Fruit fly (Drosophila melanogaster) whole organism, embryonic: ENCODE measurements around the gene Nepl13.
A peak's percentile ranks its signal among the peaks of the same experiment; 100 is the strongest.

Experiments used
- Blimp-1 ChIP-seq: fragments of 200-800 bp; sonication (Bioruptor generic); optimal IDR thresholded peaks from 3 replicates; lab custom pipeline; 2018; ENCODE audit warnings: missing biosample characterization, missing genetic modification characterization, mild to moderate bottlenecking, moderate library complexity, missing genetic modification reagents
- CG1024 ChIP-seq: fragments of 200-800 bp; sonication (Bioruptor generic); IDR thresholded peaks from 2 replicates; pipeline ENCODE4 v1.3.6; 2022; ENCODE audit warnings: missing biosample characterization, missing genetic modification characterization
- CG10959 ChIP-seq: fragments of 200-800 bp; sonication (Bioruptor generic); IDR thresholded peaks from 2 replicates; pipeline ENCODE4 v1.3.6; 2022; ENCODE audit warnings: missing biosample characterization, missing genetic modification characterization
- CG11504 ChIP-seq: fragments of 200-800 bp; sonication (Bioruptor generic); optimal IDR thresholded peaks from 3 replicates; lab custom pipeline; 2019; ENCODE audit warnings: missing biosample characterization, mild to moderate bottlenecking, missing genetic modification characterization, moderate library complexity
- CG11695 ChIP-seq: fragments of 200-800 bp; sonication (Bioruptor generic); IDR thresholded peaks from 3 replicates; pipeline ENCODE4 v1.3.6; 2022; ENCODE audit warnings: missing biosample characterization, missing genetic modification characterization
- CG14014 ChIP-seq: fragments of 200-800 bp; sonication (Bioruptor generic); IDR thresholded peaks from 2 replicates; pipeline ENCODE4 v1.3.6; 2022; ENCODE audit warnings: missing biosample characterization, missing genetic modification characterization
- CG14860 ChIP-seq: fragments of 200-800 bp; sonication (Bioruptor generic); IDR thresholded peaks from 3 replicates; pipeline ENCODE4 v1.3.6; 2022; ENCODE audit warnings: missing biosample characterization, missing genetic modification characterization; ENCODE audit not compliant: partially characterized antibody
- CG17829 ChIP-seq: fragments of 200-800 bp; optimal IDR thresholded peaks from 2 replicates; lab custom pipeline; 2019; ENCODE audit warnings: missing biosample characterization, mild to moderate bottlenecking, missing genetic modification characterization, moderate library complexity
- CG2875 ChIP-seq: fragments of 200-800 bp; sonication (Bioruptor generic); optimal IDR thresholded peaks from 2 replicates; lab custom pipeline; 2017; ENCODE audit warnings: missing biosample characterization, mild to moderate bottlenecking, missing genetic modification characterization, missing genetic modification reagents
- CG32772 ChIP-seq: fragments of 200-800 bp; sonication (Bioruptor generic); IDR thresholded peaks from 2 replicates; pipeline ENCODE4 v1.3.6; 2022; ENCODE audit warnings: missing biosample characterization, missing genetic modification characterization
- CG34422 ChIP-seq: fragments of 200-800 bp; sonication (Bioruptor generic); IDR thresholded peaks from 3 replicates; pipeline ENCODE4 v1.3.6; 2022; ENCODE audit warnings: missing biosample characterization, missing genetic modification characterization
- CG4617 ChIP-seq: fragments of 200-800 bp; sonication (Bioruptor generic); optimal IDR thresholded peaks from 3 replicates; lab custom pipeline; 2016; ENCODE audit warnings: missing biosample characterization, missing genetic modification characterization, borderline replicate concordance
- CG5180 ChIP-seq: fragments of 200-800 bp; sonication (Bioruptor generic); optimal IDR thresholded peaks from 3 replicates; lab custom pipeline; 2017; ENCODE audit warnings: missing biosample characterization, missing genetic modification characterization, mild to moderate bottlenecking, moderate library complexity, missing genetic modification reagents
- CG6175 ChIP-seq: fragments of 200-800 bp; sonication (Bioruptor generic); IDR thresholded peaks from 3 replicates; pipeline ENCODE4 v1.3.6; 2022; ENCODE audit warnings: missing biosample characterization, missing genetic modification characterization
- CG6813 ChIP-seq: fragments of 200-800 bp; sonication (Bioruptor generic); optimal IDR thresholded peaks from 2 replicates; lab custom pipeline; 2017; ENCODE audit warnings: missing biosample characterization, missing genetic modification characterization, mild to moderate bottlenecking, moderate library complexity, missing genetic modification reagents
- CG7556 ChIP-seq: fragments of 200-800 bp; sonication (Bioruptor generic); optimal IDR thresholded peaks from 2 replicates; lab custom pipeline; 2017; ENCODE audit warnings: missing biosample characterization, mild to moderate bottlenecking, missing genetic modification characterization
- CG8359 ChIP-seq: fragments of 200-800 bp; sonication (Bioruptor generic); optimal IDR thresholded peaks from 2 replicates; lab custom pipeline; 2017; ENCODE audit warnings: missing biosample characterization, mild to moderate bottlenecking, missing genetic modification characterization, borderline replicate concordance
- CG9609 ChIP-seq: fragments of 200-800 bp; sonication (Bioruptor generic); optimal IDR thresholded peaks from 3 replicates; lab custom pipeline; 2016; ENCODE audit warnings: missing biosample characterization, missing genetic modification characterization
- D19A ChIP-seq: fragments of 200-800 bp; optimal IDR thresholded peaks from 3 replicates; lab custom pipeline; 2019; ENCODE audit warnings: missing biosample characterization, mild to moderate bottlenecking, missing genetic modification characterization, moderate library complexity
- Dfd ChIP-seq, 2 experiments: fragments of >200 bp; optimal IDR thresholded peaks; 2 replicates each; lab custom pipeline; 2017; ENCODE audit warnings: missing biosample characterization in 2 of 2, missing genetic modification characterization in 2 of 2
- Doc2 ChIP-seq: fragments of 200-800 bp; sonication (Bioruptor generic); IDR thresholded peaks from 2 replicates; pipeline ENCODE4 v1.3.6; 2022; ENCODE audit warnings: missing biosample characterization, missing genetic modification characterization
- HLH3B ChIP-seq: fragments of 200-800 bp; sonication (Bioruptor generic); IDR thresholded peaks from 2 replicates; pipeline ENCODE4 v1.3.6; 2022; ENCODE audit warnings: missing biosample characterization, missing genetic modification characterization
- HLH54F ChIP-seq: fragments of 200-800 bp; sonication (Bioruptor generic); optimal IDR thresholded peaks from 3 replicates; lab custom pipeline; 2016; ENCODE audit warnings: missing biosample characterization, missing genetic modification characterization
- HmgZ ChIP-seq: fragments of 200-800 bp; sonication (Bioruptor generic); optimal IDR thresholded peaks from 2 replicates; lab custom pipeline; 2018; ENCODE audit warnings: missing biosample characterization, mild to moderate bottlenecking, missing genetic modification characterization
- Med ChIP-seq: fragments of 200-800 bp; sonication (Bioruptor generic); peaks from one replicate; lab custom pipeline; 2016; ENCODE audit warnings: missing biosample characterization, missing genetic modification characterization, mild to moderate bottlenecking, inconsistent platforms, moderate library complexity
- Pdp1 ChIP-seq, 2 experiments: fragments of 200-800 bp; sonication (Bioruptor generic); optimal IDR thresholded peaks; 3 replicates each; lab custom pipeline; 2016; ENCODE audit warnings: missing biosample characterization in 2 of 2, missing genetic modification characterization in 2 of 2, mild to moderate bottlenecking in 1 of 2, moderate library complexity in 1 of 2
- Sin3A ChIP-seq: fragments of >200 bp; optimal IDR thresholded peaks from 2 replicates; lab custom pipeline; 2018
- Six4 ChIP-seq: fragments of 200-800 bp; sonication (Bioruptor generic); optimal IDR thresholded peaks from 2 replicates; lab custom pipeline; 2016; ENCODE audit warnings: missing biosample characterization, missing genetic modification characterization
- Stat92E ChIP-seq, 3 experiments: fragments of >200 bp in 2 of 3; fragments of 200-800 bp in 1 of 3; sonication (Bioruptor generic) in 1 of 3; optimal IDR thresholded peaks; 2 replicates each; lab custom pipeline; 2017 to 2019; ENCODE audit warnings: missing biosample characterization in 3 of 3, missing genetic modification characterization in 3 of 3, mild to moderate bottlenecking in 1 of 3, moderate library complexity in 1 of 3
- YL-1 ChIP-seq: fragments of 200-800 bp; sonication (Bioruptor generic); optimal IDR thresholded peaks from 3 replicates; lab custom pipeline; 2017; ENCODE audit warnings: missing biosample characterization, mild to moderate bottlenecking, missing genetic modification characterization
- ac ChIP-seq: fragments of 200-800 bp; sonication (Bioruptor generic); optimal IDR thresholded peaks from 3 replicates; lab custom pipeline; 2017; ENCODE audit warnings: missing biosample characterization, mild to moderate bottlenecking, missing genetic modification characterization
- ara ChIP-seq: fragments of 200-800 bp; sonication (Bioruptor generic); IDR thresholded peaks from 2 replicates; pipeline ENCODE4 v1.3.6; 2022; ENCODE audit warnings: missing biosample characterization, missing genetic modification characterization
- br ChIP-seq: fragments of >200 bp; optimal IDR thresholded peaks from 2 replicates; lab custom pipeline; 2017
- cwo ChIP-seq: fragments of 200-800 bp; sonication (Bioruptor generic); optimal IDR thresholded peaks from 3 replicates; lab custom pipeline; 2017; ENCODE audit warnings: missing biosample characterization, missing genetic modification characterization, mild to moderate bottlenecking, moderate library complexity, missing genetic modification reagents
- dati ChIP-seq: fragments of 200-800 bp; sonication (Bioruptor generic); IDR thresholded peaks from 2 replicates; pipeline ENCODE4 v1.3.6; 2022; ENCODE audit warnings: missing biosample characterization, missing genetic modification characterization
- eyg ChIP-seq: fragments of 200-800 bp; sonication (Bioruptor generic); optimal IDR thresholded peaks from 3 replicates; lab custom pipeline; 2016; ENCODE audit warnings: missing biosample characterization, missing genetic modification characterization
- gce ChIP-seq: fragments of 200-800 bp; sonication (Bioruptor generic); IDR thresholded peaks from 3 replicates; pipeline ENCODE4 v1.3.6; 2022; ENCODE audit warnings: missing biosample characterization, missing genetic modification characterization
- maf-S ChIP-seq: fragments of 200-800 bp; sonication (Bioruptor generic); optimal IDR thresholded peaks from 2 replicates; lab custom pipeline; 2016; ENCODE audit warnings: missing biosample characterization, missing genetic modification characterization
- phol ChIP-seq: fragments of 200-800 bp; sonication (Bioruptor generic); optimal IDR thresholded peaks from 3 replicates; lab custom pipeline; 2018; ENCODE audit warnings: missing biosample characterization, mild to moderate bottlenecking, missing genetic modification characterization, moderate library complexity
- run ChIP-seq: fragments of 200-800 bp; sonication (Bioruptor generic); optimal IDR thresholded peaks from 3 replicates; lab custom pipeline; 2018; ENCODE audit warnings: missing biosample characterization, mild to moderate bottlenecking, missing genetic modification characterization
- sens ChIP-seq: fragments of 200-800 bp; sonication (Bioruptor generic); peaks from one replicate; lab custom pipeline; 2016; ENCODE audit warnings: missing biosample characterization, missing genetic modification characterization
- sens-2 ChIP-seq: fragments of 200-800 bp; sonication (Bioruptor generic); IDR thresholded peaks from 2 replicates; pipeline ENCODE4 v1.3.6; 2022; ENCODE audit warnings: missing biosample characterization, missing genetic modification characterization
- shn ChIP-seq: fragments of 200-800 bp; sonication (Bioruptor generic); optimal IDR thresholded peaks from 3 replicates; lab custom pipeline; 2016; ENCODE audit warnings: missing biosample characterization, missing genetic modification characterization
- sob ChIP-seq: fragments of 200-800 bp; sonication (Bioruptor generic); IDR thresholded peaks from 2 replicates; pipeline ENCODE4 v1.3.6; 2022; ENCODE audit warnings: missing biosample characterization, missing genetic modification characterization
- sr ChIP-seq: fragments of 200-800 bp; sonication (Bioruptor generic); IDR thresholded peaks from 3 replicates; pipeline ENCODE4 v1.3.6; 2022; ENCODE audit warnings: missing biosample characterization, missing genetic modification characterization
- trem ChIP-seq: fragments of 200-800 bp; optimal IDR thresholded peaks from 3 replicates; lab custom pipeline; 2019; ENCODE audit warnings: missing biosample characterization, mild to moderate bottlenecking, missing genetic modification characterization, moderate library complexity
- unc-4 ChIP-seq: fragments of 200-800 bp; sonication (Bioruptor generic); IDR thresholded peaks from 2 replicates; pipeline ENCODE4 v1.3.6; 2022; ENCODE audit warnings: missing biosample characterization, missing genetic modification characterization; ENCODE audit not compliant: partially characterized antibody
- zen2 ChIP-seq: fragments of 200-800 bp; sonication (Bioruptor generic); IDR thresholded peaks from 3 replicates; pipeline ENCODE4 v1.3.6; 2022; ENCODE audit warnings: missing biosample characterization, missing genetic modification characterization; ENCODE audit not compliant: partially characterized antibody

Nepl13 gene

DNA sequence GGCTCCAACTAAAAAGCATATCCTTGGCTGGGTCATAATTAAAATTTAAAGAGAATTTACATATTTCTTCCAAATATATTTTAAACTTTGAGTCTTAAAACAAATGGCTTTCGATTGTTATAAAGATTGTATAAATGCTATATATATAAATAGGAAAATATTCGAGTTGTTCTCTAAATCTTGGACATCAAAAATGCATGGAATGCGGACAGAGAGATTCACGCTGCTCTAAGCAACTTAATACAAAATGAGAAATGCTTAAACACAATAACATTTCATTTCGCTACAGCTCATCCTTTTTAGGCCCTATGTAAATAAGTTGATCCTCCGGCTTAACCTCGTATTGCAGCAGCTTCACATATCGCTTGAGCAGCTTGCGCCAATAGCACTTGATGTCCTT, 11.9 kb downstream of the Nepl13 start, which contains the start of gene CG31139:
CG31139 (minus strand) TSS at position 101 of the 400 bp plus-strand sequence.
- TF ChIP-seq Blimp-1 (GFP tag; lab: Kevin White, UChicago) (no peak), run (tag; lab: Kevin White, UChicago) (no peak), D19A (tag; lab: Kevin White, UChicago) (no peak), Med (GFP tag; lab: Kevin White, UChicago) (peak; percentile 3), dati (GFP tag; lab: Robert Waterston, UW) (no peak), gce (GFP tag; lab: Robert Waterston, UW) (no peak), CG6175 (GFP tag; lab: Robert Waterston, UW) (no peak)

DNA sequence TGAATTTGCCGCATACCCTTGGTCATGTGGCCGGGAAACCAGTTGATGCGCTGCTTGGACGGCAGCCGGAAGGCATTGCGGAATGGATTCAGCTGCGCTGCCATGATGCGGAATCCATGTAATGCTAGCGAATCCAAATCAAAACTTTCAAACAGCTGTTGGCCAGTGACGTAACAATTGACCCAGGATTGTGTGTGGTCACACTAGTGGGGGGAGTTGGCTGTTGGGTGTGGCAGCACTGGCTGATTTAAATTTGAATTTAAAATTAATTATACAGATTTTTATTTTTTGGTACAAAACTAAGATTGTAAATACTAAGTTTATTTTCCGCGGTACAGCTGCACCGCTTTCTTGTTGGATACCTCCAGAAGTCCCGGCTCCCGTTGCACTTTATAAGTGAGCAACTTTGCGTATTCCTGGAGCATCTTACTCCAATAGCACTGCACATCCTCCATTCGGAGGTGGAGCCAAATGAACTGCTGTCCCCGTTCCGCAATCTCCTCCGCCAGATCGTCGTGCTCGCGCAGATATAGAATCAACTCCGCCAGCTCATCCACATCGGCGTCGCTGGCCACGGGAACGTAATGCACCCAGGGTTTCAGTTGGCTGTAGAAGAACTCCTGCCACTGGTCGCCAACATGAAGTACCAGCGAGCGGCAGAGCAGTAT, 13.3 kb downstream of the Nepl13 start, which contains the start of gene CG17141:
CG17141 (minus strand) TSS at position 177 of the 668 bp plus-strand sequence.
- TF ChIP-seq CG11695 (GFP tag; lab: Robert Waterston, UW) (0 out of 3 replicates have a peak, but pooled peaks have one; percentile 13), shn (GFP tag; lab: Kevin White, UChicago) (no peak), HmgZ (tag; lab: Kevin White, UChicago) (peak; percentile 55), eyg (GFP tag; lab: Kevin White, UChicago) (no peak), unc-4 (GFP tag; lab: Robert Waterston, UW) (peak; percentile 47), YL-1 (GFP tag; lab: Kevin White, UChicago) (peak; percentile 67), CG34422 (GFP tag; lab: Robert Waterston, UW) (peak; percentile 28; the same call in 1 of the 3 replicates), zen2 (GFP tag; lab: Robert Waterston, UW) (no peak), CG14860 (GFP tag; lab: Robert Waterston, UW) (no peak), CG1024 (GFP tag; lab: Robert Waterston, UW) (no peak), sens (GFP tag; lab: Kevin White, UChicago) (peak; percentile 74), Pdp1 (GFP tag; optimal IDR thresholded peaks at IDR 0.05; lab: Kevin White, UChicago) (peak in 1 of 2 experiments; percentile 99), trem (tag; lab: Kevin White, UChicago) (peak; percentile 36), sens-2 (GFP tag; lab: Robert Waterston, UW) (no peak), sr (GFP tag; lab: Robert Waterston, UW) (no peak), Doc2 (GFP tag; lab: Robert Waterston, UW) (no peak), cwo (GFP tag; lab: Kevin White, UChicago) (no peak), CG10959 (GFP tag; lab: Robert Waterston, UW) (no peak), phol (tag; lab: Kevin White, UChicago) (peak; percentile 32), HLH54F (GFP tag; lab: Kevin White, UChicago) (no peak), CG7556 (GFP tag; lab: Kevin White, UChicago) (no peak), Stat92E (GFP tag; optimal IDR thresholded peaks at IDR 0.05; lab: Kevin White, UChicago) (no peak), CG17829 (tag; lab: Kevin White, UChicago) (peak; percentile 6), CG5180 (GFP tag; lab: Kevin White, UChicago) (no peak), CG14014 (GFP tag; lab: Robert Waterston, UW) (no peak), br (lab: Kevin White, UChicago) (no peak), Sin3A (lab: Kevin White, UChicago) (peak; percentile 22), CG6813 (no peak), ac (GFP tag; lab: Kevin White, UChicago) (no peak), CG9609 (GFP tag; lab: Kevin White, UChicago) (no peak), HLH3B (no peak), CG11504 (tag; lab: Kevin White, UChicago) (no peak), maf-S (no peak), sob (GFP tag; lab: Robert Waterston, UW) (no peak), Dfd (GFP tag; optimal IDR thresholded peaks at IDR 0.05; lab: Kevin White, UChicago) (no peak), CG32772 (GFP tag; lab: Robert Waterston, UW) (no peak), CG8359 (GFP tag; lab: Kevin White, UChicago) (no peak), ara (GFP tag; lab: Robert Waterston, UW) (no peak), Six4 (GFP tag; lab: Kevin White, UChicago) (no peak), CG2875 (GFP tag; lab: Kevin White, UChicago) (no peak), CG4617 (GFP tag; lab: Kevin White, UChicago) (peak; percentile 28)
